Fruit fly (Drosophila melanogaster) S2 (cell line): ENCODE measurements around the gene GCS1.

Experiments used
- CG8478 ChIP-seq: fragments of >200 bp; optimal IDR thresholded peaks from 2 replicates; lab custom pipeline; 2018
- CTCF ChIP-seq, 2 experiments: fragments of >200 bp; optimal IDR thresholded peaks; 2 replicates each; lab custom pipeline; 2018

- no peak for TF ChIP-seq CG8478 (lab: Kevin White, UChicago)
- no peak for TF ChIP-seq CTCF (optimal IDR thresholded peaks at IDR 0.05; lab: Kevin White, UChicago)
These were observed 8.8 kb upstream of the GCS1 start for dm6 chrX:11356648-11357047.
